Fruit fly (Drosophila melanogaster) whole organism, embryonic: ENCODE measurements around the gene CG11267.

Source experiments
- ATbp ChIP-seq: fragments of 200-800 bp; sonication (Bioruptor generic); optimal IDR thresholded peaks from 2 replicates; lab custom pipeline; 2017; ENCODE audit warnings: missing biosample characterization, mild to moderate bottlenecking, missing genetic modification characterization, missing genetic modification reagents
- CG10209 ChIP-seq: fragments of 200-800 bp; sonication (Bioruptor generic); optimal IDR thresholded peaks from 3 replicates; lab custom pipeline; 2017; ENCODE audit warnings: missing biosample characterization, mild to moderate bottlenecking, missing genetic modification characterization, missing genetic modification reagents
- CG11695 ChIP-seq: fragments of 200-800 bp; sonication (Bioruptor generic); IDR thresholded peaks from 3 replicates; pipeline ENCODE4 v1.3.6; 2022; ENCODE audit warnings: missing biosample characterization, missing genetic modification characterization
- CG12942 ChIP-seq: fragments of 200-800 bp; sonication (Bioruptor generic); optimal IDR thresholded peaks from 3 replicates; lab custom pipeline; 2016; ENCODE audit warnings: missing biosample characterization, missing genetic modification characterization
- CG13424 ChIP-seq: fragments of 200-800 bp; sonication (Bioruptor generic); optimal IDR thresholded peaks from 2 replicates; lab custom pipeline; 2019; ENCODE audit warnings: missing biosample characterization, mild to moderate bottlenecking, missing genetic modification characterization, moderate library complexity
- CG14965 ChIP-seq: fragments of 200-800 bp; sonication (Bioruptor generic); optimal IDR thresholded peaks from 2 replicates; lab custom pipeline; 2016; ENCODE audit warnings: missing biosample characterization, missing genetic modification characterization, borderline replicate concordance
- CG15011 ChIP-seq: fragments of 200-800 bp; sonication (Bioruptor generic); optimal IDR thresholded peaks from 3 replicates; lab custom pipeline; 2018; ENCODE audit warnings: missing biosample characterization, mild to moderate bottlenecking, missing genetic modification characterization
- CG17361 ChIP-seq: fragments of 200-800 bp; sonication (Bioruptor generic); IDR thresholded peaks from 3 replicates; pipeline ENCODE4 v1.3.6; 2022; ENCODE audit warnings: missing biosample characterization, missing genetic modification characterization
- CG18262 ChIP-seq: fragments of 200-800 bp; optimal IDR thresholded peaks from 3 replicates; lab custom pipeline; 2019; ENCODE audit warnings: missing biosample characterization, mild to moderate bottlenecking, missing genetic modification characterization, moderate library complexity
- CG2120 ChIP-seq: fragments of 200-800 bp; sonication (Bioruptor generic); optimal IDR thresholded peaks from 3 replicates; lab custom pipeline; 2016; ENCODE audit warnings: missing biosample characterization, missing genetic modification characterization
- CG30431 ChIP-seq: fragments of 200-800 bp; sonication (Bioruptor generic); optimal IDR thresholded peaks from 2 replicates; lab custom pipeline; 2017; ENCODE audit warnings: missing biosample characterization, missing genetic modification characterization
- CG31388 ChIP-seq: fragments of 200-800 bp; sonication (Bioruptor generic); optimal IDR thresholded peaks from 2 replicates; lab custom pipeline; 2016; ENCODE audit warnings: missing biosample characterization, missing genetic modification characterization
- CG3163 ChIP-seq: fragments of 200-800 bp; sonication (Bioruptor generic); optimal IDR thresholded peaks from 3 replicates; lab custom pipeline; 2016; ENCODE audit warnings: missing biosample characterization, missing genetic modification characterization
- CG34224 ChIP-seq: fragments of 200-800 bp; sonication (Bioruptor generic); IDR thresholded peaks from 3 replicates; pipeline ENCODE4 v1.3.6; 2022; ENCODE audit warnings: missing biosample characterization, missing genetic modification characterization; ENCODE audit not compliant: partially characterized antibody
- CG4820 ChIP-seq: fragments of 200-800 bp; sonication (Bioruptor generic); optimal IDR thresholded peaks from 3 replicates; lab custom pipeline; 2016; ENCODE audit warnings: missing biosample characterization, missing genetic modification characterization
- CG7372 ChIP-seq: fragments of 200-800 bp; sonication (Bioruptor generic); IDR thresholded peaks from 2 replicates; pipeline ENCODE4 v1.3.6; 2022; ENCODE audit warnings: missing biosample characterization, missing genetic modification characterization
- CTCF ChIP-seq: fragments of 200-800 bp; sonication (Bioruptor generic); optimal IDR thresholded peaks from 2 replicates; lab custom pipeline; 2017; ENCODE audit warnings: missing biosample characterization, mild to moderate bottlenecking, missing genetic modification characterization, moderate library complexity
- Chrac-16 ChIP-seq: fragments of 200-800 bp; sonication (Bioruptor generic); optimal IDR thresholded peaks from 3 replicates; lab custom pipeline; 2016; ENCODE audit warnings: missing biosample characterization, missing genetic modification characterization
- Dfd ChIP-seq, 2 experiments: fragments of >200 bp; optimal IDR thresholded peaks; 2 replicates each; lab custom pipeline; 2017; ENCODE audit warnings: missing biosample characterization in 2 of 2, missing genetic modification characterization in 2 of 2
- Doc2 ChIP-seq: fragments of 200-800 bp; sonication (Bioruptor generic); IDR thresholded peaks from 2 replicates; pipeline ENCODE4 v1.3.6; 2022; ENCODE audit warnings: missing biosample characterization, missing genetic modification characterization
- Dref ChIP-seq: fragments of 200-800 bp; sonication (Bioruptor generic); IDR thresholded peaks from 2 replicates; pipeline ENCODE4 v1.3.6; 2022; ENCODE audit warnings: missing biosample characterization, missing genetic modification characterization
- Meics ChIP-seq: fragments of 200-800 bp; sonication (Bioruptor generic); optimal IDR thresholded peaks from 2 replicates; lab custom pipeline; 2017; ENCODE audit warnings: missing biosample characterization, mild to moderate bottlenecking, missing genetic modification characterization
- Mrtf ChIP-seq: fragments of 200-800 bp; sonication (Bioruptor generic); IDR thresholded peaks from 3 replicates; pipeline ENCODE4 v1.3.6; 2022; ENCODE audit warnings: missing biosample characterization, missing genetic modification characterization
- NK7.1 ChIP-seq: fragments of 200-800 bp; sonication (Bioruptor generic); optimal IDR thresholded peaks from 3 replicates; lab custom pipeline; 2016; ENCODE audit warnings: missing biosample characterization, missing genetic modification characterization
- Oli ChIP-seq: fragments of 200-800 bp; sonication (Bioruptor generic); optimal IDR thresholded peaks from 2 replicates; lab custom pipeline; 2018; ENCODE audit warnings: missing biosample characterization, mild to moderate bottlenecking, missing genetic modification characterization, moderate library complexity
- Side ChIP-seq: fragments of 200-800 bp; sonication (Bioruptor generic); optimal IDR thresholded peaks from 2 replicates; lab custom pipeline; 2016; ENCODE audit warnings: missing biosample characterization, missing genetic modification characterization
- Spps ChIP-seq: fragments of 200-800 bp; sonication (Bioruptor generic); optimal IDR thresholded peaks from 2 replicates; lab custom pipeline; 2018; ENCODE audit warnings: missing biosample characterization, mild to moderate bottlenecking, missing genetic modification characterization
- Trl ChIP-seq, 3 experiments: fragments of >200 bp in 2 of 3; fragments of 200-800 bp in 1 of 3; sonication (Bioruptor generic) in 1 of 3; optimal IDR thresholded peaks; 2 replicates in 1 of 3; 3 replicates in 2 of 3; lab custom pipeline; 2016 to 2017; ENCODE audit warnings: missing biosample characterization in 1 of 3, missing genetic modification characterization in 1 of 3
- Vsx1 ChIP-seq: fragments of 200-800 bp; sonication (Bioruptor generic); optimal IDR thresholded peaks from 2 replicates; lab custom pipeline; 2017; ENCODE audit warnings: missing biosample characterization, mild to moderate bottlenecking, missing genetic modification characterization, missing genetic modification reagents
- ara ChIP-seq: fragments of 200-800 bp; sonication (Bioruptor generic); IDR thresholded peaks from 2 replicates; pipeline ENCODE4 v1.3.6; 2022; ENCODE audit warnings: missing biosample characterization, missing genetic modification characterization
- az2 ChIP-seq: fragments of 200-800 bp; sonication (Bioruptor generic); optimal IDR thresholded peaks from 3 replicates; lab custom pipeline; 2016; ENCODE audit warnings: missing biosample characterization, missing genetic modification characterization
- bsh ChIP-seq, 2 experiments: fragments of 200-800 bp; sonication (Bioruptor generic); optimal IDR thresholded peaks; 2 replicates each; lab custom pipeline; 2017 to 2018; ENCODE audit warnings: mild to moderate bottlenecking in 2 of 2, missing biosample characterization in 2 of 2, missing genetic modification characterization in 2 of 2, moderate library complexity in 1 of 2
- caup ChIP-seq: fragments of 200-800 bp; sonication (Bioruptor generic); optimal IDR thresholded peaks from 3 replicates; lab custom pipeline; 2017; ENCODE audit warnings: missing biosample characterization, mild to moderate bottlenecking, missing genetic modification characterization, moderate library complexity; ENCODE audit not compliant: severe bottlenecking
- corto ChIP-seq: fragments of 200-800 bp; sonication (Bioruptor generic); optimal IDR thresholded peaks from 2 replicates; lab custom pipeline; 2016; ENCODE audit warnings: missing biosample characterization, mild to moderate bottlenecking, missing genetic modification characterization, moderate library complexity
- dan ChIP-seq: fragments of 200-800 bp; sonication (Bioruptor generic); IDR thresholded peaks from 2 replicates; pipeline ENCODE4 v1.3.6; 2022; ENCODE audit warnings: missing biosample characterization, missing genetic modification characterization
- dm ChIP-seq: fragments of 200-800 bp; sonication (Bioruptor generic); optimal IDR thresholded peaks from 3 replicates; lab custom pipeline; 2016; ENCODE audit warnings: missing biosample characterization, missing genetic modification characterization
- dmrt11E ChIP-seq: fragments of 200-800 bp; sonication (Bioruptor generic); optimal IDR thresholded peaks from 3 replicates; lab custom pipeline; 2018; ENCODE audit warnings: missing biosample characterization, mild to moderate bottlenecking, missing genetic modification characterization, moderate library complexity
- gce ChIP-seq: fragments of 200-800 bp; sonication (Bioruptor generic); IDR thresholded peaks from 3 replicates; pipeline ENCODE4 v1.3.6; 2022; ENCODE audit warnings: missing biosample characterization, missing genetic modification characterization
- hkb ChIP-seq, 2 experiments: fragments of 200-800 bp in 1 of 2; fragments of >200 bp in 1 of 2; sonication (Bioruptor generic) in 1 of 2; IDR thresholded peaks in 1 of 2; optimal IDR thresholded peaks in 1 of 2; 2 replicates each; pipeline versions ENCODE4 v1.3.6 to Lab custom; 2017 to 2022; ENCODE audit warnings: missing biosample characterization in 1 of 2, missing genetic modification characterization in 1 of 2
- jing ChIP-seq: fragments of 200-800 bp; sonication (Bioruptor generic); optimal IDR thresholded peaks from 2 replicates; lab custom pipeline; 2018; ENCODE audit warnings: missing biosample characterization, mild to moderate bottlenecking, missing genetic modification characterization
- kni ChIP-seq: fragments of 200-800 bp; sonication (Bioruptor generic); optimal IDR thresholded peaks from 3 replicates; lab custom pipeline; 2017; ENCODE audit warnings: mild to moderate bottlenecking, missing biosample characterization, missing genetic modification reagents, missing genetic modification characterization
- pan ChIP-seq, 4 experiments: fragments of >200 bp in 3 of 4; fragments of 200-800 bp in 1 of 4; sonication (Bioruptor generic) in 1 of 4; optimal IDR thresholded peaks in 3 of 4; IDR thresholded peaks in 1 of 4; 2 replicates each; pipeline versions ENCODE4 v1.3.6 to Lab custom; 2017 to 2022; ENCODE audit warnings: missing biosample characterization in 2 of 4, missing genetic modification characterization in 2 of 4, mixed read lengths in 1 of 4
- phol ChIP-seq: fragments of 200-800 bp; sonication (Bioruptor generic); optimal IDR thresholded peaks from 3 replicates; lab custom pipeline; 2018; ENCODE audit warnings: missing biosample characterization, mild to moderate bottlenecking, missing genetic modification characterization, moderate library complexity
- row ChIP-seq: fragments of 200-800 bp; sonication (Bioruptor generic); IDR thresholded peaks from 3 replicates; pipeline ENCODE4 v1.3.6; 2022; ENCODE audit warnings: missing biosample characterization, missing genetic modification characterization
- sens ChIP-seq: fragments of 200-800 bp; sonication (Bioruptor generic); peaks from one replicate; lab custom pipeline; 2016; ENCODE audit warnings: missing biosample characterization, missing genetic modification characterization
- sr ChIP-seq: fragments of 200-800 bp; sonication (Bioruptor generic); IDR thresholded peaks from 3 replicates; pipeline ENCODE4 v1.3.6; 2022; ENCODE audit warnings: missing biosample characterization, missing genetic modification characterization
- tll ChIP-seq, 2 experiments: fragments of 200-800 bp in 1 of 2; fragments of >200 bp in 1 of 2; sonication (Bioruptor generic) in 1 of 2; optimal IDR thresholded peaks; 2 replicates each; lab custom pipeline; 2017 to 2019; ENCODE audit warnings: missing biosample characterization in 2 of 2, missing genetic modification characterization in 2 of 2, mild to moderate bottlenecking in 1 of 2, moderate library complexity in 1 of 2
- vnd ChIP-seq: fragments of 200-800 bp; sonication (Bioruptor generic); IDR thresholded peaks from 3 replicates; pipeline ENCODE4 v1.3.6; 2022; ENCODE audit warnings: missing biosample characterization, missing genetic modification characterization; ENCODE audit not compliant: partially characterized antibody
- zf30C ChIP-seq: fragments of 200-800 bp; sonication (Bioruptor generic); optimal IDR thresholded peaks from 3 replicates; lab custom pipeline; 2018; ENCODE audit warnings: missing biosample characterization, mild to moderate bottlenecking, missing genetic modification characterization

The CG11267 gene

dm6 chr3L:13030055-13030634, 14.3 kb downstream of the CG11267 start (continued):
- TF ChIP-seq CG11695 (GFP tag; lab: Robert Waterston, UW) (no peak), Chrac-16 (GFP tag; lab: Kevin White, UChicago) (peak; percentile 12), CG15011 (GFP tag; lab: Kevin White, UChicago) (no peak), ATbp (no peak), dan (no peak), dm (GFP tag; lab: Kevin White, UChicago) (no peak), CG31388 (GFP tag; lab: Kevin White, UChicago) (no peak), CG10209 (GFP tag; lab: Kevin White, UChicago) (no peak), Doc2 (no peak), caup (GFP tag; lab: Kevin White, UChicago) (no peak), phol (peak; percentile 10), CG3163 (GFP tag; lab: Kevin White, UChicago) (no peak), sens (peak; percentile 79), zf30C (GFP tag; lab: Kevin White, UChicago) (peak; percentile 33), ara (GFP tag; lab: Robert Waterston, UW) (no peak), CG34224 (GFP tag; lab: Robert Waterston, UW) (no peak), Side (GFP tag; lab: Kevin White, UChicago) (no peak), CG18262 (tag; lab: Kevin White, UChicago) (peak; percentile 25), Oli (tag; lab: Kevin White, UChicago) (peak; percentile 47), corto (GFP tag; lab: Kevin White, UChicago) (no peak), CG7372 (GFP tag; lab: Robert Waterston, UW) (no peak), hkb (optimal IDR thresholded peaks at IDR 0.05; lab: Kevin White, UChicago) (no peak), hkb (GFP tag; IDR thresholded peaks at IDR 0.05; lab: Robert Waterston, UW) (0 out of 2 replicates have a peak, but pooled peaks have one; percentile 7), CG12942 (GFP tag; lab: Kevin White, UChicago) (no peak), Mrtf (GFP tag; lab: Robert Waterston, UW) (no peak), CG17361 (GFP tag; lab: Robert Waterston, UW) (0 out of 3 replicates have a peak, but pooled peaks have one; percentile 35), sr (GFP tag; lab: Robert Waterston, UW) (no peak), vnd (GFP tag; lab: Robert Waterston, UW) (no peak), Vsx1 (no peak), gce (GFP tag; lab: Robert Waterston, UW) (no peak), row (GFP tag; lab: Robert Waterston, UW) (peak; percentile 63), jing (peak; percentile 2), bsh (GFP tag; optimal IDR thresholded peaks at IDR 0.05; lab: Kevin White, UChicago) (peak in 1 of 2 experiments; percentile 43), kni (GFP tag; lab: Kevin White, UChicago) (no peak), Dfd (GFP tag; optimal IDR thresholded peaks at IDR 0.05; lab: Kevin White, UChicago) (no peak), CG2120 (GFP tag; lab: Kevin White, UChicago) (peak; percentile 22), Trl (optimal IDR thresholded peaks at IDR 0.05; lab: Kevin White, UChicago) (no peak), Trl (GFP tag; optimal IDR thresholded peaks at IDR 0.05; lab: Kevin White, UChicago) (no peak), CG13424 (tag; lab: Kevin White, UChicago) (peak; percentile 30), pan (optimal IDR thresholded peaks at IDR 0.05; lab: Kevin White, UChicago) (no peak), pan (GFP tag; optimal IDR thresholded peaks at IDR 0.05 in 1 of 2, IDR thresholded peaks at IDR 0.05 in 1 of 2) (peak in 1 of 2 experiments; percentile 53), CTCF (GFP tag; lab: Kevin White, UChicago) (no peak), Dref (GFP tag; lab: Robert Waterston, UW) (no peak), CG14965 (GFP tag; lab: Kevin White, UChicago) (no peak), CG30431 (GFP tag; lab: Kevin White, UChicago) (no peak), Spps (tag; lab: Kevin White, UChicago) (no peak), NK7.1 (no peak), CG4820 (no peak), dmrt11E (tag; lab: Kevin White, UChicago) (no peak), Meics (GFP tag; lab: Kevin White, UChicago) (no peak), tll (GFP tag; optimal IDR thresholded peaks at IDR 0.05; lab: Kevin White, UChicago) (no peak), az2 (GFP tag; lab: Kevin White, UChicago) (peak; percentile 11)
